Worm (Caenorhabditis elegans) whole organism, L4 larva: ENCODE measurements around the gene C11E4.6.

Source experiments
- ama-1 ChIP-seq: fragments of 150-350 bp; optimal IDR thresholded peaks from 2 replicates; lab custom pipeline; 2014; ENCODE audit warnings: inconsistent platforms, mixed read lengths
- dpl-1 ChIP-seq: fragments of 150-350 bp; optimal IDR thresholded peaks from 2 replicates; lab custom pipeline; 2014; ENCODE audit warnings: missing biosample characterization, missing genetic modification reagents, missing genetic modification characterization
- lsy-2 ChIP-seq, 2 experiments: fragments of 150-350 bp in 1 of 2; sonication (generic microtip) in 1 of 2; optimal IDR thresholded peaks; 2 replicates each; lab custom pipeline; 2014 to 2017; ENCODE audit warnings: missing biosample characterization in 2 of 2, missing genetic modification characterization in 2 of 2
- snpc-4 ChIP-seq: fragments of 150-350 bp; optimal IDR thresholded peaks from 2 replicates; lab custom pipeline; 2014; ENCODE audit warnings: missing biosample characterization, missing genetic modification characterization
- unc-62 ChIP-seq, 3 experiments: fragments of 150-350 bp in 1 of 3; sonication (generic microtip); optimal IDR thresholded peaks in 2 of 3; peaks in 1 of 3; 1 replicate in 1 of 3; 2 replicates in 2 of 3; lab custom pipeline; 2014 to 2017; ENCODE audit warnings: missing biosample characterization in 3 of 3, missing genetic modification characterization in 3 of 3, missing genetic modification reagents in 3 of 3, missing genotype in 1 of 3

ce11 chrX:9597299-9597698 is 13.1 kb upstream of the C11E4.6 start:
- TF ChIP-seq lsy-2 (tag; optimal IDR thresholded peaks at IDR 0.05; lab: Kevin White, UChicago) = no peak
- TF ChIP-seq unc-62 (GFP tag; optimal IDR thresholded peaks at IDR 0.05 in 1 of 2; lab: Kevin White, UChicago) = no peak
- TF ChIP-seq unc-62 (tag; optimal IDR thresholded peaks at IDR 0.05; lab: Kevin White, UChicago) = no peak
- no peak for TF ChIP-seq dpl-1 (GFP tag; lab: Kevin White, UChicago)
- TF ChIP-seq ama-1 (lab: Kevin White, UChicago) = no peak
- no peak for TF ChIP-seq snpc-4 (tag; lab: Kevin White, UChicago)
